Fruit fly (Drosophila melanogaster) whole organism, pupa: ENCODE data around the gene eEF1gamma.

ENCODE experiments used
- CG13204 ChIP-seq: fragments of 200-800 bp; sonication (Bioruptor generic); optimal IDR thresholded peaks from 2 replicates; lab custom pipeline; 2018; ENCODE audit warnings: missing biosample characterization, mild to moderate bottlenecking, missing genetic modification characterization, moderate library complexity
- CG14655 ChIP-seq: fragments of 200-800 bp; sonication (Bioruptor generic); optimal IDR thresholded peaks from 3 replicates; lab custom pipeline; 2017; ENCODE audit warnings: mild to moderate bottlenecking, missing biosample characterization, missing genetic modification reagents, missing genetic modification characterization
- EcR ChIP-seq: fragments of 200-800 bp; sonication (Bioruptor generic); optimal IDR thresholded peaks from 3 replicates; lab custom pipeline; 2019; ENCODE audit warnings: missing biosample characterization, missing genetic modification characterization, mild to moderate bottlenecking, moderate library complexity, missing genetic modification reagents
- Ets98B ChIP-seq: fragments of 200-800 bp; sonication (Bioruptor generic); IDR thresholded peaks from 2 replicates; pipeline ENCODE4 v1.3.6; 2022; ENCODE audit warnings: missing biosample characterization, missing genetic modification characterization
- Pif1A ChIP-seq: fragments of 200-800 bp; sonication (Bioruptor generic); optimal IDR thresholded peaks from 3 replicates; lab custom pipeline; 2016; ENCODE audit warnings: missing biosample characterization, missing genetic modification characterization
- fd96Ca ChIP-seq: fragments of 200-800 bp; sonication (Bioruptor generic); IDR thresholded peaks from 3 replicates; pipeline ENCODE4 v1.3.6; 2022; ENCODE audit warnings: missing biosample characterization, missing genetic modification characterization

DNA sequence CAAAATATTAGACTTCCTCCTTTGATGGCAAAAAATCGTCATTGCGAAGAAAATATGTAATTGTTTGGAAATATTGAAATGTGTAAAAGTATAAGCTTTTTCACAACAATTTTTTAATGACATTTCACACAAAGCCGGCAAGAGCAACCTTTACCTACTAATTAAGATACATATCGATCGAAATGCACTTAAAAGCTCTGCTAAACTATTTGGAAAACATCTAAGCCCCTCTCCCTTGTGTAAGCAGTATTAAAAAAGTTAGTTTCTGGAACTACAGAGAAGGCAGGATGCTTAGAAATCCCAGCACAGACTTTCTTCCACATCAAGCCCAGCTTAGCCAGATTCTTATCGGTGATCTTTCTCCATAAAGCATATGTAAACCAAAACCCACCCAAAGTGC lies 15.9 kb upstream of the eEF1gamma start, which contains the start of gene Cyt-c1L:
- TF ChIP-seq CG13204 (GFP tag; lab: Kevin White, UChicago) (no peak), CG14655 (no peak), Ets98B (GFP tag; lab: Robert Waterston, UW) (no peak), EcR (GFP tag; lab: Kevin White, UChicago) (no peak), Pif1A (GFP tag; lab: Kevin White, UChicago) (no peak), fd96Ca (no peak)
